Fruit fly (Drosophila melanogaster) ovary, adult (tissue): ENCODE results near the gene CG8173.

Experiments used
- CG17801 ChIP-seq: fragments of 200-800 bp; optimal IDR thresholded peaks from 2 replicates; lab custom pipeline; 2019; ENCODE audit warnings: missing biosample characterization, mild to moderate bottlenecking, missing genetic modification characterization, moderate library complexity; ENCODE audit not compliant: partially characterized antibody

CG8173 gene

dm6 chrX:17737024-17737685 is 27.7 kb upstream of the CG8173 start:
- TF ChIP-seq CG17801 (GFP tag; lab: Kevin White, UChicago), result no peak

dm6 chrX:17736101-17736728 is 26.8 kb upstream of the CG8173 start:
- no peak for TF ChIP-seq CG17801 (GFP tag; lab: Kevin White, UChicago)

dm6 chrX:17733698-17734248 is 24.3 kb upstream of the CG8173 start:
- no peak for TF ChIP-seq CG17801 (GFP tag; lab: Kevin White, UChicago)

- no peak for TF ChIP-seq CG17801 (GFP tag; lab: Kevin White, UChicago)
These were observed 23.2 kb upstream of the CG8173 start for dm6 chrX:17732684-17733083.

- peak; percentile 43 for TF ChIP-seq CG17801 (GFP tag; lab: Kevin White, UChicago)
These were observed 22.6 kb upstream of the CG8173 start for dm6 chrX:17732076-17732475.

dm6 chrX:17728338-17728737 is 18.9 kb upstream of the CG8173 start:
- TF ChIP-seq CG17801 (GFP tag; lab: Kevin White, UChicago), result no peak

- TF ChIP-seq CG17801 (GFP tag; lab: Kevin White, UChicago), result peak; percentile 50
These were observed 17.2 kb upstream of the CG8173 start for dm6 chrX:17726551-17727180.

- TF ChIP-seq CG17801 (GFP tag; lab: Kevin White, UChicago), result no peak
These were observed 16.6 kb upstream of the CG8173 start for dm6 chrX:17725937-17726489.

dm6 chrX:17724288-17724914 is 14.9 kb upstream of the CG8173 start:
- TF ChIP-seq CG17801 (GFP tag; lab: Kevin White, UChicago), result no peak

- TF ChIP-seq CG17801 (GFP tag; lab: Kevin White, UChicago), result no peak
These were observed 13.5 kb upstream of the CG8173 start for dm6 chrX:17722912-17723311.

dm6 chrX:17720261-17721052 is 11.0 kb upstream of the CG8173 start:
- TF ChIP-seq CG17801 (GFP tag; lab: Kevin White, UChicago), result no peak

dm6 chrX:17718927-17719691 is 9.7 kb upstream of the CG8173 start:
- no peak for TF ChIP-seq CG17801 (GFP tag; lab: Kevin White, UChicago)

- no peak for TF ChIP-seq CG17801 (GFP tag; lab: Kevin White, UChicago)
These were observed 9.0 kb upstream of the CG8173 start for dm6 chrX:17718423-17718822.
